3 fruit fly cellular contexts compared by ENCODE assay signal in genomic region chr2L:21179217-21179520, dm6.
TF ChIP-seq lines count a peak whose summit lies in the region.

No protein-coding gene starts in this region.

- no peak for TF ChIP-seq CTCF in whole organism, embryonic (GFP tag; optimal IDR thresholded peaks at IDR 0.05; lab: Kevin White, UChicago)

TF ChIP-seq in whole organism, embryonic, 481 proteins besides CTCF, POLR2A, EP300 and RAD21 (continues in another document):
- no peak for TF ChIP-seq CG4282 (GFP tag; optimal IDR thresholded peaks at IDR 0.05; lab: Kevin White, UChicago)
- TF ChIP-seq CG34224 (GFP tag; IDR thresholded peaks at IDR 0.05; lab: Robert Waterston, UW; ENCODE audit: partially characterized antibody) = no peak
- TF ChIP-seq Hr3 (GFP tag; optimal IDR thresholded peaks at IDR 0.05; lab: Kevin White, UChicago) = no peak
- no peak for TF ChIP-seq CG6854 (GFP tag; optimal IDR thresholded peaks at IDR 0.05; lab: Kevin White, UChicago)
- TF ChIP-seq Sox100B (GFP tag; optimal IDR thresholded peaks at IDR 0.05; lab: Kevin White, UChicago) = no peak
- TF ChIP-seq ase (GFP tag; IDR thresholded peaks at IDR 0.05; lab: Robert Waterston, UW) = no peak
- TF ChIP-seq ap (GFP tag; IDR thresholded peaks at IDR 0.05; lab: Robert Waterston, UW) = no peak
- TF ChIP-seq CG11695 (GFP tag; IDR thresholded peaks at IDR 0.05; lab: Robert Waterston, UW) = no peak
- TF ChIP-seq Eip74EF (GFP tag; optimal IDR thresholded peaks at IDR 0.05; lab: Kevin White, UChicago) = no peak
- TF ChIP-seq CG4360 (GFP tag; IDR thresholded peaks at IDR 0.05; lab: Robert Waterston, UW) = no peak
- TF ChIP-seq run (tag; optimal IDR thresholded peaks at IDR 0.05; lab: Kevin White, UChicago) = no peak
- no peak for TF ChIP-seq caup (GFP tag; optimal IDR thresholded peaks at IDR 0.05; lab: Kevin White, UChicago; ENCODE audit: severe bottlenecking)
- no peak for TF ChIP-seq fd96Cb (tag; optimal IDR thresholded peaks at IDR 0.05; lab: Kevin White, UChicago)
- TF ChIP-seq hb (GFP tag; IDR thresholded peaks at IDR 0.05; lab: Robert Waterston, UW; ENCODE audit: partially characterized antibody) = 0 out of 3 replicates have a peak, but pooled peaks have one; percentile 19
- TF ChIP-seq CG2712 (tag; optimal IDR thresholded peaks at IDR 0.05; lab: Kevin White, UChicago) = no peak
- no peak for TF ChIP-seq mld (GFP tag; IDR thresholded peaks at IDR 0.05; lab: Robert Waterston, UW; ENCODE audit: partially characterized antibody)
- TF ChIP-seq Dref (GFP tag; IDR thresholded peaks at IDR 0.05; lab: Robert Waterston, UW) = no peak
- no peak for TF ChIP-seq org-1 (GFP tag; optimal IDR thresholded peaks at IDR 0.05; lab: Kevin White, UChicago)
- TF ChIP-seq jigr1 (GFP tag; IDR thresholded peaks at IDR 0.05; lab: Robert Waterston, UW) = no peak
- no peak for TF ChIP-seq Abd-B (GFP tag; optimal IDR thresholded peaks at IDR 0.05; lab: Kevin White, UChicago)
- no peak for TF ChIP-seq CG17186 (GFP tag; optimal IDR thresholded peaks at IDR 0.05; lab: Kevin White, UChicago)
- TF ChIP-seq CG13424 (tag; optimal IDR thresholded peaks at IDR 0.05; lab: Kevin White, UChicago) = no peak
- no peak for TF ChIP-seq sug (tag; optimal IDR thresholded peaks at IDR 0.05; lab: Kevin White, UChicago)
- no peak for TF ChIP-seq CrebB (tag; optimal IDR thresholded peaks at IDR 0.05; lab: Kevin White, UChicago)
- TF ChIP-seq MBD-R2 (GFP tag; IDR thresholded peaks at IDR 0.05; lab: Robert Waterston, UW) = 0 out of 2 replicates have a peak, but pooled peaks have one; percentile 6
- TF ChIP-seq cg (GFP tag; optimal IDR thresholded peaks at IDR 0.05; lab: Kevin White, UChicago) = peak; percentile 56
- no peak for TF ChIP-seq sc (optimal IDR thresholded peaks at IDR 0.05; lab: Kevin White, UChicago)
- no peak for TF ChIP-seq sc (GFP tag; optimal IDR thresholded peaks at IDR 0.05; lab: Kevin White, UChicago)
- no peak for TF ChIP-seq slp2 (GFP tag; optimal IDR thresholded peaks at IDR 0.05; lab: Kevin White, UChicago)
- no peak for TF ChIP-seq CG2678 (tag; optimal IDR thresholded peaks at IDR 0.05; lab: Kevin White, UChicago)
- TF ChIP-seq CG34422 (GFP tag; IDR thresholded peaks at IDR 0.05; lab: Robert Waterston, UW) = 0 out of 3 replicates have a peak, but pooled peaks have one; percentile 33

TF ChIP-seq in whole organism, pupa, 21 proteins besides CTCF, POLR2A, EP300 and RAD21:
- TF ChIP-seq Pif1B (GFP tag; optimal IDR thresholded peaks at IDR 0.05; lab: Kevin White, UChicago) (no peak), CG4496 (GFP tag; IDR thresholded peaks at IDR 0.05; lab: Robert Waterston, UW) (0 out of 3 replicates have a peak, but pooled peaks have one; percentile 26)
TF ChIP-seq in whole organism, pupa: peak in this region for 1.

TF ChIP-seq in whole organism, wandering third instar larva, 38 proteins besides CTCF, POLR2A, EP300 and RAD21:
- no peak for TF ChIP-seq GATAd (GFP tag; optimal IDR thresholded peaks at IDR 0.05; lab: Kevin White, UChicago)
- TF ChIP-seq Rel (GFP tag; optimal IDR thresholded peaks at IDR 0.05; lab: Kevin White, UChicago) = no peak
- peak; percentile 67 for TF ChIP-seq Rel (tag; optimal IDR thresholded peaks at IDR 0.05; lab: Kevin White, UChicago)
